Worm (Caenorhabditis elegans) whole organism, L3 larva: ENCODE measurements around the gene T19H5.7.
A peak's percentile ranks its signal among the peaks of the same experiment; 100 is the strongest.

Experiments
- elt-1 ChIP-seq: fragments of 150-350 bp; optimal IDR thresholded peaks from 2 replicates; lab custom pipeline; 2014; ENCODE audit warnings: missing biosample characterization, missing genetic modification characterization
- elt-3 ChIP-seq, 3 experiments: fragments of 150-350 bp in 1 of 3; sonication (generic microtip) in 2 of 3; optimal IDR thresholded peaks; 2 replicates in 2 of 3; 4 replicates in 1 of 3; lab custom pipeline; 2014 to 2017; ENCODE audit warnings: missing biosample characterization in 3 of 3, missing genetic modification characterization in 3 of 3
- mdl-1 ChIP-seq: fragments of 150-350 bp; optimal IDR thresholded peaks from 2 replicates; lab custom pipeline; 2014; ENCODE audit warnings: missing biosample characterization, missing genetic modification characterization
- nfya-1 ChIP-seq: sonication (generic microtip); optimal IDR thresholded peaks from 2 replicates; lab custom pipeline; 2017; ENCODE audit warnings: missing genetic modification characterization, mild to moderate bottlenecking, missing compliant biosample characterization, antibody characterized with exemption, moderate library complexity; ENCODE audit not compliant: insufficient read depth
- nhr-11 ChIP-seq: fragments of 150-350 bp; optimal IDR thresholded peaks from 2 replicates; lab custom pipeline; 2014; ENCODE audit warnings: missing biosample characterization, missing genetic modification characterization
- pha-4 ChIP-seq: fragments of 150-350 bp; optimal IDR thresholded peaks from 2 replicates; lab custom pipeline; 2014; ENCODE audit warnings: missing biosample characterization, missing genetic modification reagents, missing genetic modification characterization
- sea-2 ChIP-seq: fragments of 150-350 bp; sonication (generic microtip); optimal IDR thresholded peaks from 4 replicates; lab custom pipeline; 2014; ENCODE audit warnings: missing biosample characterization, missing genetic modification reagents, missing genetic modification characterization
- snpc-4 ChIP-seq: fragments of 150-350 bp; optimal IDR thresholded peaks from 2 replicates; lab custom pipeline; 2014; ENCODE audit warnings: missing biosample characterization, missing genetic modification characterization
- tbx-2 ChIP-seq: sonication (generic microtip); optimal IDR thresholded peaks from 2 replicates; lab custom pipeline; 2016; ENCODE audit warnings: mild to moderate bottlenecking, missing genetic modification characterization, missing compliant biosample characterization
- ztf-11 ChIP-seq: fragments of 150-350 bp; optimal IDR thresholded peaks from 2 replicates; lab custom pipeline; 2014; ENCODE audit warnings: missing biosample characterization, missing genetic modification characterization

DNA sequence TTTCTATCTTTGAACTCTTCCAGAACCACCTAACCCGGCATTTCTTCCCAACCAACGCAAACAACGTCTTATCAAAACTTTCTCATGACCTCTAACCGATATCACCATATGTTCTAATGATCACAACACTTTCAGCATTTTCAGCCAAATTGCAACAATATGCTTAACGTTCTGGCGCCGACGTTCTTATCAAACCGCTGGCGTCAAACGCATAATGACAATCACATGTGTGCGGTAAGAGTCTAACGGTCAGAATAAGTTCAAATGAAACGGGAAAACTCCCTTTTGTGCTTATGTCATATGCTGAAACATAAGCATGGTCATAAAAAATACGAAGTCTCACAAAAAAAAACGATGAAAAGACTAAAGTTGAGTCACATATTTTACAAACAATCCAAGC, 21.0 kb upstream of the T19H5.7 start:
- TF ChIP-seq elt-1 (tag; lab: Kevin White, UChicago) (no peak), ztf-11 (tag; lab: Kevin White, UChicago) (no peak), nfya-1 (no peak), nhr-11 (tag; lab: Kevin White, UChicago) (no peak), sea-2 (GFP tag; lab: Kevin White, UChicago) (no peak), pha-4 (tag; lab: Kevin White, UChicago) (peak; percentile 76), elt-3 (tag; optimal IDR thresholded peaks at IDR 0.05; lab: Kevin White, UChicago) (no peak), mdl-1 (no peak), tbx-2 (tag; lab: Kevin White, UChicago) (no peak), snpc-4 (no peak)
